Worm (Caenorhabditis elegans): ENCODE results near the gene ZK938.11.

ce11 chrII:9791185-9791584 is 49.0 kb downstream of the ZK938.11 start:
- TF ChIP-seq T22C8.4 (GFP tag; IDR thresholded peaks at IDR 0.05) (no peak), flt-1 (GFP tag; IDR thresholded peaks at IDR 0.05) (no peak), cog-1 (tag; optimal IDR thresholded peaks at IDR 0.05) (no peak), ztf-23 (GFP tag; IDR thresholded peaks at IDR 0.05) (no peak), klf-2 (GFP tag; conservative IDR thresholded peaks at IDR 0.05) (no peak)
